Fruit fly (Drosophila melanogaster) whole organism, prepupa: ENCODE data around the gene Pdk1.

Experiments used
- Eip78C ChIP-seq: fragments of 200-800 bp; sonication (Bioruptor generic); peaks from one replicate; lab custom pipeline; 2016; ENCODE audit warnings: missing biosample characterization, missing genetic modification characterization
- Ets21C ChIP-seq: fragments of 200-800 bp; sonication (Bioruptor generic); optimal IDR thresholded peaks from 3 replicates; lab custom pipeline; 2016; ENCODE audit warnings: missing biosample characterization, missing genetic modification characterization
- Gug ChIP-seq: fragments of 200-800 bp; sonication (Bioruptor generic); IDR thresholded peaks from 2 replicates; pipeline ENCODE4 v1.3.6; 2022; ENCODE audit warnings: missing biosample characterization, missing genetic modification characterization
- Hr38 ChIP-seq: sonication (Bioruptor generic); optimal IDR thresholded peaks from 2 replicates; lab custom pipeline; 2016; ENCODE audit warnings: missing biosample characterization, missing genetic modification characterization
- Lpt ChIP-seq: fragments of 200-800 bp; sonication (Bioruptor generic); optimal IDR thresholded peaks from 3 replicates; lab custom pipeline; 2016; ENCODE audit warnings: missing biosample characterization, missing genetic modification characterization
- Sox15 ChIP-seq: fragments of 200-800 bp; sonication (Bioruptor generic); optimal IDR thresholded peaks from 3 replicates; lab custom pipeline; 2016; ENCODE audit warnings: missing biosample characterization, missing genetic modification characterization
- fd85E ChIP-seq: fragments of 200-800 bp; sonication (Bioruptor generic); optimal IDR thresholded peaks from 3 replicates; lab custom pipeline; 2016; ENCODE audit warnings: missing biosample characterization, missing genetic modification characterization

- TF ChIP-seq Eip78C (no peak), Hr38 (GFP tag; lab: Kevin White, UChicago) (no peak), Lpt (GFP tag; lab: Kevin White, UChicago) (no peak), Sox15 (GFP tag; lab: Kevin White, UChicago) (no peak), Gug (GFP tag; lab: Robert Waterston, UW) (no peak), fd85E (GFP tag; lab: Kevin White, UChicago) (no peak), Ets21C (GFP tag; lab: Kevin White, UChicago) (no peak)
Observed at dm6 chr3L:157674-158179, 28.5 kb downstream of the Pdk1 start.
